Worm (Caenorhabditis elegans): ENCODE results near the gene cgef-1.

DNA sequence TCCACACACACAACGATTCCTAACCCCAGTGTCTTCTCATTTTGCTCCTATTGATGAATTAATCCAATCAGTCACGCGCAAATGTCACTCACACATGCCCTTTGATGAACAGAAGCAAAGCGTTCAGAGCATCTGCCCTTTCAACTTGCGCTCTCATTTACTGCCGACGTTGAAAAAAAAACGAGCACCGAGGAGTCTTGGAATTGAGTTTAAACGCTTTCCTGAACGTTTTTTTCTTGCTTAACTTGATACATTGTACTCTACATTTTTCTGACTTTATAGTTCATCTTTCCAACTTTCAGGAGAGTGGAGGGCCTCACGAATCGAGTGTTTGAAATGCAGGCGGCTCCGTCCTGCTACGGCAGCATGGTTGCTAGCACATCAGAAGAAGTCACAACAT, at the start of gene cgef-1:
- TF ChIP-seq gmeb-2 (tag; optimal IDR thresholded peaks at IDR 0.05) (no peak), ets-4 (tag; optimal IDR thresholded peaks at IDR 0.05) (no peak), ama-1 (optimal IDR thresholded peaks at IDR 0.05) (no peak), nfya-1 (tag; optimal IDR thresholded peaks at IDR 0.05) (no peak), unc-86 (tag; optimal IDR thresholded peaks at IDR 0.05) (no peak), ceh-2 (tag; optimal IDR thresholded peaks at IDR 0.05) (no peak), ztf-16 (tag; optimal IDR thresholded peaks at IDR 0.05) (no peak), fkh-10 (GFP tag; optimal IDR thresholded peaks at IDR 0.05) (no peak)

All from whole organism, late embryonic.